Worm (Caenorhabditis elegans): ENCODE data around the gene R07B1.7.

The R07B1.7 gene

ce11 chrX:9822606-9823264 is 46.2 kb upstream of the R07B1.7 start (continued):
- TF ChIP-seq F49E8.2 (tag; optimal IDR thresholded peaks at IDR 0.05; ENCODE audit: insufficient read depth) (no peak), nhr-120 (GFP tag; IDR thresholded peaks at IDR 0.05) (no peak)

- TF ChIP-seq F22D6.2 (tag; optimal IDR thresholded peaks at IDR 0.05) (no peak), B0336.3 (GFP tag; IDR thresholded peaks at IDR 0.05) (no peak), F55B11.4 (tag; optimal IDR thresholded peaks at IDR 0.05; ENCODE audit: borderline replicate concordance, insufficient read depth) (no peak), D2030.7 (GFP tag; IDR thresholded peaks at IDR 0.05) (no peak), mcd-1 (GFP tag; IDR thresholded peaks at IDR 0.05) (no peak), bed-2 (GFP tag; IDR thresholded peaks at IDR 0.05) (no peak)
These were observed 37.7 kb upstream of the R07B1.7 start, which contains the start of gene rrc-1 for ce11 chrX:9831215-9831614. Gene rrc-1, minus strand, starts transcription at chrX:9831288.

- TF ChIP-seq snpc-1.1 (tag; optimal IDR thresholded peaks at IDR 0.05; ENCODE audit: insufficient read depth), result no peak
- no peak for TF ChIP-seq ekl-4 (GFP tag; IDR thresholded peaks at IDR 0.05)
- no peak for TF ChIP-seq ama-1 (optimal IDR thresholded peaks at IDR 0.05)
- no peak for TF ChIP-seq ama-1 (GFP tag; optimal IDR thresholded peaks at IDR 0.05)
- TF ChIP-seq C17E4.6 (GFP tag; IDR thresholded peaks at IDR 0.05), result no peak
- TF ChIP-seq lag-1 (GFP tag; IDR thresholded peaks at IDR 0.05), result no peak
- no peak for TF ChIP-seq K11D2.4 (GFP tag; IDR thresholded peaks at IDR 0.05)
- TF ChIP-seq sdz-38 (tag; optimal IDR thresholded peaks at IDR 0.05), result no peak
- no peak for TF ChIP-seq aptf-3 (GFP tag; IDR thresholded peaks at IDR 0.05)
- TF ChIP-seq attf-5 (GFP tag; optimal IDR thresholded peaks at IDR 0.05), result no peak
These were observed 36.5 kb upstream of the R07B1.7 start for ce11 chrX:9832370-9832769.

ce11 chrX:9837989-9838541 is 30.9 kb upstream of the R07B1.7 start, which contains the start of gene ipla-2:
Gene ipla-2, minus strand, starts transcription at chrX:9838039.
- TF ChIP-seq K12H6.12 (tag; optimal IDR thresholded peaks at IDR 0.05), result peak; percentile 48
- TF ChIP-seq nhr-120 (GFP tag; IDR thresholded peaks at IDR 0.05), result no peak
- TF ChIP-seq F37B4.10 (GFP tag; IDR thresholded peaks at IDR 0.05), result no peak
- no peak for TF ChIP-seq sptf-2 (GFP tag; optimal IDR thresholded peaks at IDR 0.05)
- no peak for TF ChIP-seq unc-130 (GFP tag; optimal IDR thresholded peaks at IDR 0.05)
- TF ChIP-seq ZK185.1 (tag; optimal IDR thresholded peaks at IDR 0.05; ENCODE audit: poor library complexity, severe bottlenecking), result no peak
- peak; percentile 37 for TF ChIP-seq ceh-27 (GFP tag; optimal IDR thresholded peaks at IDR 0.05)
- TF ChIP-seq nhr-80 (tag; optimal IDR thresholded peaks at IDR 0.05), result peak; percentile 72
- TF ChIP-seq hmg-1.2 (GFP tag; IDR thresholded peaks at IDR 0.05), result peak; percentile 36; the same call in 1 of the 2 replicates
- peak; percentile 69 for TF ChIP-seq attf-5 (GFP tag; optimal IDR thresholded peaks at IDR 0.05)
- peak; percentile 17 for TF ChIP-seq F23B12.7 (tag; optimal IDR thresholded peaks at IDR 0.05; ENCODE audit: insufficient read depth)
- no peak for TF ChIP-seq nhr-90 (tag; optimal IDR thresholded peaks at IDR 0.05)
- TF ChIP-seq ztf-22 (GFP tag; optimal IDR thresholded peaks at IDR 0.05), result no peak
- no peak for TF ChIP-seq ztf-26 (tag; optimal IDR thresholded peaks at IDR 0.05)
- no peak for TF ChIP-seq snpc-4 (GFP tag; optimal IDR thresholded peaks at IDR 0.05)
- peak in 1 of 4 experiments; percentile 21 for TF ChIP-seq snpc-4 (tag; optimal IDR thresholded peaks at IDR 0.05)
- TF ChIP-seq mcd-1 (GFP tag; IDR thresholded peaks at IDR 0.05), result peak; percentile 88
- TF ChIP-seq rec-8 (tag; optimal IDR thresholded peaks at IDR 0.05), result no peak
- no peak for TF ChIP-seq Y53F4B.3 (GFP tag; IDR thresholded peaks at IDR 0.05)
- no peak for TF ChIP-seq atf-7 (tag; optimal IDR thresholded peaks at IDR 0.05)
- TF ChIP-seq aptf-3 (GFP tag; IDR thresholded peaks at IDR 0.05), result no peak
- peak; percentile 74 for TF ChIP-seq cebp-1 (GFP tag; IDR thresholded peaks at IDR 0.05)
- TF ChIP-seq cebp-1 (tag; optimal IDR thresholded peaks at IDR 0.05), result peak; percentile 90
- TF ChIP-seq pbrm-1 (GFP tag; IDR thresholded peaks at IDR 0.05), result no peak
- TF ChIP-seq T26A5.8 (tag; optimal IDR thresholded peaks at IDR 0.05), result no peak
- no peak for TF ChIP-seq madf-3 (GFP tag; IDR thresholded peaks at IDR 0.05)
- 0 out of 2 replicates have a peak, but pooled peaks have one; percentile 14 for TF ChIP-seq dox-1 (GFP tag; IDR thresholded peaks at IDR 0.05)

Measured in whole organism, young adult.